Fruit fly (Drosophila melanogaster) whole organism, embryonic: ENCODE measurements around the gene Tlk.

Source experiments
- Abd-B ChIP-seq: fragments of 200-800 bp; sonication (Bioruptor generic); optimal IDR thresholded peaks from 2 replicates; lab custom pipeline; 2018; ENCODE audit warnings: missing biosample characterization, mild to moderate bottlenecking, missing genetic modification characterization, moderate library complexity
- B-H1 ChIP-seq: fragments of 200-800 bp; sonication (Bioruptor generic); IDR thresholded peaks from 3 replicates; pipeline ENCODE4 v1.3.6; 2022; ENCODE audit warnings: missing biosample characterization, missing genetic modification characterization
- CG10366 ChIP-seq: fragments of 200-800 bp; sonication (Bioruptor generic); IDR thresholded peaks from 2 replicates; pipeline ENCODE4 v1.3.6; 2022; ENCODE audit warnings: missing biosample characterization, missing genetic modification characterization
- CG11456 ChIP-seq: fragments of 200-800 bp; sonication (Bioruptor generic); IDR thresholded peaks from 3 replicates; pipeline ENCODE4 v1.3.6; 2022; ENCODE audit warnings: missing biosample characterization, missing genetic modification characterization
- CG12744 ChIP-seq: fragments of 200-800 bp; sonication (Bioruptor generic); optimal IDR thresholded peaks from 2 replicates; lab custom pipeline; 2016; ENCODE audit warnings: missing biosample characterization, missing genetic modification characterization
- CG14710 ChIP-seq: fragments of 200-800 bp; sonication (Bioruptor generic); optimal IDR thresholded peaks from 3 replicates; lab custom pipeline; 2019; ENCODE audit warnings: missing biosample characterization, mild to moderate bottlenecking, missing genetic modification characterization, moderate library complexity
- CG1529 ChIP-seq: fragments of 200-800 bp; sonication (Bioruptor generic); optimal IDR thresholded peaks from 3 replicates; lab custom pipeline; 2018; ENCODE audit warnings: missing biosample characterization, missing genetic modification characterization
- CG15601 ChIP-seq: fragments of 200-800 bp; sonication (Bioruptor generic); optimal IDR thresholded peaks from 3 replicates; lab custom pipeline; 2019; ENCODE audit warnings: missing biosample characterization, mild to moderate bottlenecking, missing genetic modification characterization, moderate library complexity
- CG17186 ChIP-seq: fragments of 200-800 bp; sonication (Bioruptor generic); optimal IDR thresholded peaks from 3 replicates; lab custom pipeline; 2017; ENCODE audit warnings: missing biosample characterization, missing genetic modification reagents, missing genetic modification characterization
- CG31388 ChIP-seq: fragments of 200-800 bp; sonication (Bioruptor generic); optimal IDR thresholded peaks from 2 replicates; lab custom pipeline; 2016; ENCODE audit warnings: missing biosample characterization, missing genetic modification characterization
- CG32532 ChIP-seq: fragments of 200-800 bp; sonication (Bioruptor generic); IDR thresholded peaks from 2 replicates; pipeline ENCODE4 v1.3.6; 2022; ENCODE audit warnings: missing biosample characterization, missing genetic modification characterization
- CG33213 ChIP-seq: fragments of 200-800 bp; sonication (Bioruptor generic); optimal IDR thresholded peaks from 3 replicates; lab custom pipeline; 2016; ENCODE audit warnings: missing biosample characterization, missing genetic modification characterization
- CG33557 ChIP-seq: fragments of 200-800 bp; sonication (Bioruptor generic); optimal IDR thresholded peaks from 2 replicates; lab custom pipeline; 2019; ENCODE audit warnings: missing biosample characterization, mild to moderate bottlenecking, missing genetic modification characterization, moderate library complexity
- CG4707 ChIP-seq: fragments of 200-800 bp; sonication (Bioruptor generic); optimal IDR thresholded peaks from 2 replicates; lab custom pipeline; 2018; ENCODE audit warnings: missing biosample characterization, mild to moderate bottlenecking, missing genetic modification characterization, moderate library complexity
- CG5245 ChIP-seq: fragments of 200-800 bp; sonication (Bioruptor generic); optimal IDR thresholded peaks from 3 replicates; lab custom pipeline; 2016; ENCODE audit warnings: missing biosample characterization, missing genetic modification characterization
- CG7357 ChIP-seq: fragments of 200-800 bp; sonication (Bioruptor generic); IDR thresholded peaks from 3 replicates; pipeline ENCODE4 v1.3.6; 2022; ENCODE audit warnings: missing biosample characterization, missing genetic modification characterization
- CHES-1-like ChIP-seq: fragments of 200-800 bp; sonication (Bioruptor generic); optimal IDR thresholded peaks from 2 replicates; lab custom pipeline; 2016; ENCODE audit warnings: missing biosample characterization, missing genetic modification characterization
- D19B ChIP-seq: fragments of 200-800 bp; sonication (Bioruptor generic); optimal IDR thresholded peaks from 2 replicates; lab custom pipeline; 2017; ENCODE audit warnings: missing biosample characterization, mild to moderate bottlenecking, missing genetic modification characterization
- Dbx ChIP-seq: fragments of 200-800 bp; sonication (Bioruptor generic); IDR thresholded peaks from 3 replicates; pipeline ENCODE4 v1.3.6; 2022; ENCODE audit warnings: missing biosample characterization, missing genetic modification characterization
- Deaf1 ChIP-seq: fragments of 200-800 bp; optimal IDR thresholded peaks from 3 replicates; lab custom pipeline; 2019; ENCODE audit warnings: missing biosample characterization, mild to moderate bottlenecking, missing genetic modification characterization, moderate library complexity
- E2f1 ChIP-seq: fragments of 200-800 bp; sonication (Bioruptor generic); IDR thresholded peaks from 2 replicates; pipeline ENCODE4 v1.3.6; 2022; ENCODE audit warnings: missing biosample characterization, missing genetic modification characterization
- ERR ChIP-seq: fragments of 200-800 bp; sonication (Bioruptor generic); optimal IDR thresholded peaks from 2 replicates; lab custom pipeline; 2016; ENCODE audit warnings: missing biosample characterization, missing genetic modification characterization
- Hmr ChIP-seq: fragments of 200-800 bp; sonication (Bioruptor generic); optimal IDR thresholded peaks from 3 replicates; lab custom pipeline; 2017; ENCODE audit warnings: mild to moderate bottlenecking, missing biosample characterization, missing genetic modification reagents, missing genetic modification characterization
- Jarid2 ChIP-seq: fragments of 200-800 bp; sonication (Bioruptor generic); optimal IDR thresholded peaks from 3 replicates; lab custom pipeline; 2017; ENCODE audit warnings: mild to moderate bottlenecking, missing biosample characterization, missing genetic modification reagents, missing genetic modification characterization
- MBD-R2 ChIP-seq: fragments of 200-800 bp; sonication (Bioruptor generic); IDR thresholded peaks from 2 replicates; pipeline ENCODE4 v1.3.6; 2022; ENCODE audit warnings: missing biosample characterization, missing genetic modification characterization
- Rfx ChIP-seq: fragments of 200-800 bp; sonication (Bioruptor generic); IDR thresholded peaks from 2 replicates; pipeline ENCODE4 v1.3.6; 2022; ENCODE audit warnings: missing biosample characterization, missing genetic modification characterization
- Sox100B ChIP-seq: fragments of 200-800 bp; sonication (Bioruptor generic); optimal IDR thresholded peaks from 3 replicates; lab custom pipeline; 2018; ENCODE audit warnings: missing biosample characterization, mild to moderate bottlenecking, missing genetic modification characterization
- Ssrp ChIP-seq: fragments of 200-800 bp; sonication (Bioruptor generic); optimal IDR thresholded peaks from 2 replicates; lab custom pipeline; 2018; ENCODE audit warnings: missing biosample characterization, mild to moderate bottlenecking, missing genetic modification characterization, moderate library complexity
- amos ChIP-seq: fragments of 200-800 bp; sonication (Bioruptor generic); IDR thresholded peaks from 2 replicates; pipeline ENCODE4 v1.3.6; 2022; ENCODE audit warnings: missing biosample characterization, missing genetic modification characterization; ENCODE audit not compliant: partially characterized antibody
- ara ChIP-seq: fragments of 200-800 bp; sonication (Bioruptor generic); IDR thresholded peaks from 2 replicates; pipeline ENCODE4 v1.3.6; 2022; ENCODE audit warnings: missing biosample characterization, missing genetic modification characterization
- ase ChIP-seq: fragments of 200-800 bp; sonication (Bioruptor generic); IDR thresholded peaks from 3 replicates; pipeline ENCODE4 v1.3.6; 2022; ENCODE audit warnings: missing biosample characterization, missing genetic modification characterization
- az2 ChIP-seq: fragments of 200-800 bp; sonication (Bioruptor generic); optimal IDR thresholded peaks from 3 replicates; lab custom pipeline; 2016; ENCODE audit warnings: missing biosample characterization, missing genetic modification characterization
- bcd ChIP-seq: fragments of 200-800 bp; sonication (Bioruptor generic); optimal IDR thresholded peaks from 2 replicates; lab custom pipeline; 2017; ENCODE audit warnings: missing biosample characterization, mild to moderate bottlenecking, missing genetic modification characterization
- fd102C ChIP-seq: fragments of 200-800 bp; sonication (Bioruptor generic); optimal IDR thresholded peaks from 2 replicates; lab custom pipeline; 2018; ENCODE audit warnings: missing biosample characterization, mild to moderate bottlenecking, missing genetic modification characterization, moderate library complexity
- gt ChIP-seq: fragments of 200-800 bp; sonication (Bioruptor generic); IDR thresholded peaks from 2 replicates; pipeline ENCODE4 v1.3.6; 2022; ENCODE audit warnings: missing biosample characterization, missing genetic modification characterization
- ken ChIP-seq: fragments of 200-800 bp; sonication (Bioruptor generic); IDR thresholded peaks from 3 replicates; pipeline ENCODE4 v1.3.6; 2022; ENCODE audit warnings: missing biosample characterization, missing genetic modification characterization
- maf-S ChIP-seq: fragments of 200-800 bp; sonication (Bioruptor generic); optimal IDR thresholded peaks from 2 replicates; lab custom pipeline; 2016; ENCODE audit warnings: missing biosample characterization, missing genetic modification characterization
- pfk ChIP-seq: fragments of 200-800 bp; sonication (Bioruptor generic); optimal IDR thresholded peaks from 2 replicates; lab custom pipeline; 2018; ENCODE audit warnings: missing biosample characterization, mild to moderate bottlenecking, missing genetic modification characterization, moderate library complexity
- pros ChIP-seq: fragments of 200-800 bp; sonication (Bioruptor generic); optimal IDR thresholded peaks from 3 replicates; lab custom pipeline; 2019; ENCODE audit warnings: missing biosample characterization, mild to moderate bottlenecking, missing genetic modification characterization, moderate library complexity
- pum ChIP-seq: fragments of 200-800 bp; sonication (Bioruptor generic); optimal IDR thresholded peaks from 2 replicates; lab custom pipeline; 2016; ENCODE audit warnings: missing biosample characterization, missing genetic modification characterization
- ranshi ChIP-seq: fragments of 200-800 bp; sonication (Bioruptor generic); IDR thresholded peaks from 2 replicates; pipeline ENCODE4 v1.3.6; 2022; ENCODE audit warnings: missing biosample characterization, missing genetic modification characterization
- sens ChIP-seq: fragments of 200-800 bp; sonication (Bioruptor generic); peaks from one replicate; lab custom pipeline; 2016; ENCODE audit warnings: missing biosample characterization, missing genetic modification characterization
- sob ChIP-seq: fragments of 200-800 bp; sonication (Bioruptor generic); IDR thresholded peaks from 2 replicates; pipeline ENCODE4 v1.3.6; 2022; ENCODE audit warnings: missing biosample characterization, missing genetic modification characterization
- stc ChIP-seq: fragments of 200-800 bp; sonication (Bioruptor generic); IDR thresholded peaks from 2 replicates; pipeline ENCODE4 v1.3.6; 2022; ENCODE audit warnings: missing biosample characterization, missing genetic modification characterization
- sug ChIP-seq: fragments of 200-800 bp; optimal IDR thresholded peaks from 2 replicates; lab custom pipeline; 2019; ENCODE audit warnings: missing biosample characterization, mild to moderate bottlenecking, missing genetic modification characterization, moderate library complexity
- tio ChIP-seq: fragments of 200-800 bp; sonication (Bioruptor generic); optimal IDR thresholded peaks from 2 replicates; lab custom pipeline; 2017; ENCODE audit warnings: missing biosample characterization, missing genetic modification characterization, inconsistent platforms
- tll ChIP-seq, 2 experiments: fragments of 200-800 bp in 1 of 2; fragments of >200 bp in 1 of 2; sonication (Bioruptor generic) in 1 of 2; optimal IDR thresholded peaks; 2 replicates each; lab custom pipeline; 2017 to 2019; ENCODE audit warnings: missing biosample characterization in 2 of 2, missing genetic modification characterization in 2 of 2, mild to moderate bottlenecking in 1 of 2, moderate library complexity in 1 of 2
- toy ChIP-seq: fragments of 200-800 bp; sonication (Bioruptor generic); IDR thresholded peaks from 2 replicates; pipeline ENCODE4 v1.3.6; 2022; ENCODE audit warnings: missing biosample characterization, missing genetic modification characterization
- twi ChIP-seq: fragments of 200-800 bp; optimal IDR thresholded peaks from 2 replicates; lab custom pipeline; 2019; ENCODE audit warnings: missing biosample characterization, mild to moderate bottlenecking, missing genetic modification characterization, moderate library complexity
- z ChIP-seq: fragments of 200-800 bp; sonication (Bioruptor generic); IDR thresholded peaks from 3 replicates; pipeline ENCODE4 v1.3.6; 2022; ENCODE audit warnings: missing biosample characterization, missing genetic modification characterization

Gene Tlk

dm6 chrX:3743891-3744491 is 24.2 kb downstream of the Tlk start (continued):
- TF ChIP-seq CG11456 (GFP tag; lab: Robert Waterston, UW) (peak; percentile 82), Ssrp (tag; lab: Kevin White, UChicago) (peak; percentile 84), CG17186 (GFP tag; lab: Kevin White, UChicago) (no peak), sug (tag; lab: Kevin White, UChicago) (peak; percentile 64), CHES-1-like (no peak), D19B (peak; percentile 74), twi (tag; lab: Kevin White, UChicago) (peak; percentile 82), pum (GFP tag; lab: Kevin White, UChicago) (no peak), sob (GFP tag; lab: Robert Waterston, UW) (peak; percentile 45; the same call in 1 of the 2 replicates), CG12744 (no peak), ERR (no peak), ken (GFP tag; lab: Robert Waterston, UW) (peak; percentile 36; the same call in 2 of the 3 replicates), CG15601 (tag; lab: Kevin White, UChicago) (peak; percentile 80), maf-S (GFP tag; lab: Kevin White, UChicago) (no peak), Rfx (GFP tag; lab: Robert Waterston, UW) (peak; percentile 81), z (GFP tag; lab: Robert Waterston, UW) (no peak), Abd-B (GFP tag; lab: Kevin White, UChicago) (peak; percentile 75), ara (peak; percentile 68), MBD-R2 (GFP tag; lab: Robert Waterston, UW) (peak; percentile 34; the same call in 1 of the 2 replicates), bcd (GFP tag; lab: Kevin White, UChicago) (peak; percentile 89), tll (GFP tag; optimal IDR thresholded peaks at IDR 0.05; lab: Kevin White, UChicago) (no peak), B-H1 (GFP tag; lab: Robert Waterston, UW) (peak; percentile 54; the same call in 2 of the 3 replicates), pros (GFP tag; lab: Kevin White, UChicago) (no peak), fd102C (no peak), amos (GFP tag; lab: Robert Waterston, UW) (no peak; the same call in 1 of the 2 replicates), Sox100B (GFP tag; lab: Kevin White, UChicago) (peak; percentile 96), CG33557 (GFP tag; lab: Kevin White, UChicago) (peak; percentile 70), az2 (peak; percentile 77), ranshi (peak; percentile 67; the same call in 1 of the 2 replicates), CG5245 (GFP tag; lab: Kevin White, UChicago) (peak; percentile 45), E2f1 (peak; percentile 74), pfk (GFP tag; lab: Kevin White, UChicago) (no peak), CG14710 (tag; lab: Kevin White, UChicago) (peak; percentile 86), CG10366 (GFP tag; lab: Robert Waterston, UW) (peak; percentile 70), gt (peak; percentile 27; the same call in 1 of the 2 replicates), ase (GFP tag; lab: Robert Waterston, UW) (peak; percentile 69), Jarid2 (GFP tag; lab: Kevin White, UChicago) (peak; percentile 69), CG31388 (GFP tag; lab: Kevin White, UChicago) (peak; percentile 51), CG33213 (GFP tag; lab: Kevin White, UChicago) (no peak), stc (GFP tag; lab: Robert Waterston, UW) (peak; percentile 65), CG32532 (GFP tag; lab: Robert Waterston, UW) (peak; percentile 82), Hmr (peak; percentile 91), tio (GFP tag; lab: Kevin White, UChicago) (peak; percentile 91), toy (no peak), CG7357 (GFP tag; lab: Robert Waterston, UW) (peak; percentile 73), CG4707 (GFP tag; lab: Kevin White, UChicago) (peak; percentile 21), sens (GFP tag; lab: Kevin White, UChicago) (peak; percentile 8), Dbx (GFP tag; lab: Robert Waterston, UW) (peak; percentile 69), CG1529 (peak; percentile 38), Deaf1 (tag; lab: Kevin White, UChicago) (peak; percentile 47)
